Fruit fly (Drosophila melanogaster) whole organism, embryonic: Measurements from ENCODE around the gene CLS.
A peak's percentile ranks its signal among the peaks of the same experiment; 100 is the strongest.

Source experiments
- Asciz ChIP-seq: fragments of 200-800 bp; sonication (Bioruptor generic); optimal IDR thresholded peaks from 2 replicates; lab custom pipeline; 2017; ENCODE audit warnings: missing biosample characterization, mild to moderate bottlenecking, missing genetic modification characterization, missing genetic modification reagents
- Atf3 ChIP-seq: fragments of 200-800 bp; sonication (Bioruptor generic); optimal IDR thresholded peaks from 3 replicates; lab custom pipeline; 2016; ENCODE audit warnings: missing biosample characterization, missing genetic modification characterization
- C15 ChIP-seq: fragments of 200-800 bp; sonication (Bioruptor generic); IDR thresholded peaks from 3 replicates; pipeline ENCODE4 v1.3.6; 2022; ENCODE audit warnings: missing biosample characterization, missing genetic modification characterization
- CG12104 ChIP-seq: fragments of 200-800 bp; sonication (Bioruptor generic); optimal IDR thresholded peaks from 3 replicates; lab custom pipeline; 2016; ENCODE audit warnings: missing biosample characterization, missing genetic modification characterization
- CG12299 ChIP-seq: fragments of 200-800 bp; sonication (Bioruptor generic); optimal IDR thresholded peaks from 2 replicates; lab custom pipeline; 2018; ENCODE audit warnings: missing biosample characterization, mild to moderate bottlenecking, missing genetic modification characterization
- CG13287 ChIP-seq: fragments of 200-800 bp; sonication (Bioruptor generic); IDR thresholded peaks from 2 replicates; pipeline ENCODE4 v1.3.6; 2022; ENCODE audit warnings: missing biosample characterization, missing genetic modification characterization; ENCODE audit not compliant: partially characterized antibody
- CG14014 ChIP-seq: fragments of 200-800 bp; sonication (Bioruptor generic); IDR thresholded peaks from 2 replicates; pipeline ENCODE4 v1.3.6; 2022; ENCODE audit warnings: missing biosample characterization, missing genetic modification characterization
- CG16863 ChIP-seq: fragments of 200-800 bp; sonication (Bioruptor generic); optimal IDR thresholded peaks from 3 replicates; lab custom pipeline; 2016; ENCODE audit warnings: missing biosample characterization, missing genetic modification characterization
- CG17912 ChIP-seq: fragments of 200-800 bp; sonication (Bioruptor generic); optimal IDR thresholded peaks from 2 replicates; lab custom pipeline; 2018; ENCODE audit warnings: missing biosample characterization, mild to moderate bottlenecking, missing genetic modification characterization
- CG2889 ChIP-seq: fragments of 200-800 bp; sonication (Bioruptor generic); IDR thresholded peaks from 3 replicates; pipeline ENCODE4 v1.3.6; 2022; ENCODE audit warnings: missing biosample characterization, missing genetic modification characterization
- CG30431 ChIP-seq: fragments of 200-800 bp; sonication (Bioruptor generic); optimal IDR thresholded peaks from 2 replicates; lab custom pipeline; 2017; ENCODE audit warnings: missing biosample characterization, missing genetic modification characterization
- CG3163 ChIP-seq: fragments of 200-800 bp; sonication (Bioruptor generic); optimal IDR thresholded peaks from 3 replicates; lab custom pipeline; 2016; ENCODE audit warnings: missing biosample characterization, missing genetic modification characterization
- CG32767 ChIP-seq: fragments of 200-800 bp; sonication (Bioruptor generic); IDR thresholded peaks from 2 replicates; pipeline ENCODE4 v1.3.6; 2022; ENCODE audit warnings: missing biosample characterization, missing genetic modification characterization
- CG34224 ChIP-seq: fragments of 200-800 bp; sonication (Bioruptor generic); IDR thresholded peaks from 3 replicates; pipeline ENCODE4 v1.3.6; 2022; ENCODE audit warnings: missing biosample characterization, missing genetic modification characterization; ENCODE audit not compliant: partially characterized antibody
- CG3838 ChIP-seq: fragments of 200-800 bp; sonication (Bioruptor generic); optimal IDR thresholded peaks from 3 replicates; lab custom pipeline; 2016; ENCODE audit warnings: missing biosample characterization, missing genetic modification characterization
- CG3847 ChIP-seq: fragments of 200-800 bp; sonication (Bioruptor generic); IDR thresholded peaks from 2 replicates; pipeline ENCODE4 v1.3.6; 2022; ENCODE audit warnings: missing biosample characterization, missing genetic modification characterization
- CG4328 ChIP-seq: fragments of 200-800 bp; sonication (Bioruptor generic); optimal IDR thresholded peaks from 3 replicates; lab custom pipeline; 2017; ENCODE audit warnings: missing biosample characterization, missing genetic modification reagents, missing genetic modification characterization
- CG4360 ChIP-seq: fragments of 200-800 bp; sonication (Bioruptor generic); IDR thresholded peaks from 2 replicates; pipeline ENCODE4 v1.3.6; 2022; ENCODE audit warnings: missing biosample characterization, missing genetic modification characterization
- CG8290 ChIP-seq, 3 experiments: fragments of 200-800 bp; sonication (Bioruptor generic); optimal IDR thresholded peaks; 2 replicates each; lab custom pipeline; 2016 to 2019; ENCODE audit warnings: missing biosample characterization in 3 of 3, missing genetic modification characterization in 3 of 3, mild to moderate bottlenecking in 2 of 3, moderate library complexity in 1 of 3
- Deaf1 ChIP-seq: fragments of 200-800 bp; optimal IDR thresholded peaks from 3 replicates; lab custom pipeline; 2019; ENCODE audit warnings: missing biosample characterization, mild to moderate bottlenecking, missing genetic modification characterization, moderate library complexity
- Elba2 ChIP-seq: fragments of 200-800 bp; sonication (Bioruptor generic); optimal IDR thresholded peaks from 3 replicates; lab custom pipeline; 2016; ENCODE audit warnings: missing biosample characterization, missing genetic modification characterization
- Ets65A ChIP-seq: fragments of 200-800 bp; sonication (Bioruptor generic); peaks from one replicate; lab custom pipeline; 2016; ENCODE audit warnings: missing biosample characterization, missing genetic modification characterization
- Kr ChIP-seq: fragments of 200-800 bp; sonication (Bioruptor generic); optimal IDR thresholded peaks from 2 replicates; lab custom pipeline; 2017; ENCODE audit warnings: missing biosample characterization, mild to moderate bottlenecking, missing genetic modification characterization
- Lim3 ChIP-seq: fragments of 200-800 bp; sonication (Bioruptor generic); IDR thresholded peaks from 2 replicates; pipeline ENCODE4 v1.3.6; 2022; ENCODE audit warnings: missing biosample characterization, missing genetic modification characterization
- MTF-1 ChIP-seq: fragments of 200-800 bp; sonication (Bioruptor generic); optimal IDR thresholded peaks from 2 replicates; lab custom pipeline; 2018; ENCODE audit warnings: missing biosample characterization, mild to moderate bottlenecking, missing genetic modification characterization, borderline replicate concordance
- Myb ChIP-seq: fragments of 200-800 bp; sonication (Bioruptor generic); optimal IDR thresholded peaks from 2 replicates; lab custom pipeline; 2016; ENCODE audit warnings: missing biosample characterization, missing genetic modification characterization
- NC2α ChIP-seq: fragments of 200-800 bp; sonication (Bioruptor generic); optimal IDR thresholded peaks from 2 replicates; lab custom pipeline; 2016; ENCODE audit warnings: missing biosample characterization, missing genetic modification characterization
- Neu2 ChIP-seq: fragments of 200-800 bp; sonication (Bioruptor generic); optimal IDR thresholded peaks from 3 replicates; lab custom pipeline; 2016; ENCODE audit warnings: missing biosample characterization, missing genetic modification characterization, borderline replicate concordance
- Side ChIP-seq: fragments of 200-800 bp; sonication (Bioruptor generic); optimal IDR thresholded peaks from 2 replicates; lab custom pipeline; 2016; ENCODE audit warnings: missing biosample characterization, missing genetic modification characterization
- Taf1 ChIP-seq: fragments of 200-800 bp; sonication (Bioruptor generic); IDR thresholded peaks from 2 replicates; pipeline ENCODE4 v1.3.6; 2022; ENCODE audit warnings: missing biosample characterization, missing genetic modification characterization
- Tbp ChIP-seq: fragments of >200 bp; optimal IDR thresholded peaks from 2 replicates; lab custom pipeline; 2018; ENCODE audit warnings: missing biosample characterization, missing genetic modification characterization
- Vsx1 ChIP-seq: fragments of 200-800 bp; sonication (Bioruptor generic); optimal IDR thresholded peaks from 2 replicates; lab custom pipeline; 2017; ENCODE audit warnings: missing biosample characterization, mild to moderate bottlenecking, missing genetic modification characterization, missing genetic modification reagents
- aop ChIP-seq: fragments of 200-800 bp; sonication (Bioruptor generic); IDR thresholded peaks from 2 replicates; pipeline ENCODE4 v1.3.6; 2022; ENCODE audit warnings: missing biosample characterization, missing genetic modification characterization
- bab2 ChIP-seq: fragments of 200-800 bp; sonication (Bioruptor generic); optimal IDR thresholded peaks from 2 replicates; lab custom pipeline; 2016; ENCODE audit warnings: missing biosample characterization, missing genetic modification characterization
- bsh ChIP-seq, 2 experiments: fragments of 200-800 bp; sonication (Bioruptor generic); optimal IDR thresholded peaks; 2 replicates each; lab custom pipeline; 2017 to 2018; ENCODE audit warnings: mild to moderate bottlenecking in 2 of 2, missing biosample characterization in 2 of 2, missing genetic modification characterization in 2 of 2, moderate library complexity in 1 of 2
- dimm ChIP-seq: fragments of 200-800 bp; sonication (Bioruptor generic); IDR thresholded peaks from 2 replicates; pipeline ENCODE4 v1.3.6; 2022; ENCODE audit warnings: missing biosample characterization, missing genetic modification characterization
- fd102C ChIP-seq: fragments of 200-800 bp; sonication (Bioruptor generic); optimal IDR thresholded peaks from 2 replicates; lab custom pipeline; 2018; ENCODE audit warnings: missing biosample characterization, mild to moderate bottlenecking, missing genetic modification characterization, moderate library complexity
- gcm ChIP-seq: fragments of 200-800 bp; sonication (Bioruptor generic); optimal IDR thresholded peaks from 2 replicates; lab custom pipeline; 2019; ENCODE audit warnings: missing biosample characterization, mild to moderate bottlenecking, missing genetic modification characterization, moderate library complexity
- ham ChIP-seq: fragments of 200-800 bp; sonication (Bioruptor generic); IDR thresholded peaks from 2 replicates; pipeline ENCODE4 v1.3.6; 2022; ENCODE audit warnings: missing biosample characterization, missing genetic modification characterization
- hkb ChIP-seq, 2 experiments: fragments of 200-800 bp in 1 of 2; fragments of >200 bp in 1 of 2; sonication (Bioruptor generic) in 1 of 2; IDR thresholded peaks in 1 of 2; optimal IDR thresholded peaks in 1 of 2; 2 replicates each; pipeline versions ENCODE4 v1.3.6 to Lab custom; 2017 to 2022; ENCODE audit warnings: missing biosample characterization in 1 of 2, missing genetic modification characterization in 1 of 2
- lmd ChIP-seq: fragments of 200-800 bp; sonication (Bioruptor generic); IDR thresholded peaks from 2 replicates; pipeline ENCODE4 v1.3.6; 2022; ENCODE audit warnings: missing biosample characterization, missing genetic modification characterization
- nau ChIP-seq: fragments of 200-800 bp; sonication (Bioruptor generic); optimal IDR thresholded peaks from 3 replicates; lab custom pipeline; 2017; ENCODE audit warnings: missing biosample characterization, mild to moderate bottlenecking, missing genetic modification characterization, missing genetic modification reagents
- row ChIP-seq: fragments of 200-800 bp; sonication (Bioruptor generic); IDR thresholded peaks from 3 replicates; pipeline ENCODE4 v1.3.6; 2022; ENCODE audit warnings: missing biosample characterization, missing genetic modification characterization
- run ChIP-seq: fragments of 200-800 bp; sonication (Bioruptor generic); optimal IDR thresholded peaks from 3 replicates; lab custom pipeline; 2018; ENCODE audit warnings: missing biosample characterization, mild to moderate bottlenecking, missing genetic modification characterization
- sc ChIP-seq, 3 experiments: fragments of >200 bp in 2 of 3; fragments of 200-800 bp in 1 of 3; sonication (Bioruptor generic) in 1 of 3; optimal IDR thresholded peaks; 2 replicates in 2 of 3; 3 replicates in 1 of 3; lab custom pipeline; 2017; ENCODE audit warnings: mild to moderate bottlenecking in 1 of 3, missing biosample characterization in 1 of 3, missing genetic modification characterization in 1 of 3, missing genetic modification reagents in 1 of 3
- twi ChIP-seq: fragments of 200-800 bp; optimal IDR thresholded peaks from 2 replicates; lab custom pipeline; 2019; ENCODE audit warnings: missing biosample characterization, mild to moderate bottlenecking, missing genetic modification characterization, moderate library complexity
- unc-4 ChIP-seq: fragments of 200-800 bp; sonication (Bioruptor generic); IDR thresholded peaks from 2 replicates; pipeline ENCODE4 v1.3.6; 2022; ENCODE audit warnings: missing biosample characterization, missing genetic modification characterization; ENCODE audit not compliant: partially characterized antibody
- zen2 ChIP-seq: fragments of 200-800 bp; sonication (Bioruptor generic); IDR thresholded peaks from 3 replicates; pipeline ENCODE4 v1.3.6; 2022; ENCODE audit warnings: missing biosample characterization, missing genetic modification characterization; ENCODE audit not compliant: partially characterized antibody
- zfh1 ChIP-seq: fragments of 200-800 bp; sonication (Bioruptor generic); IDR thresholded peaks from 3 replicates; pipeline ENCODE4 v1.3.6; 2022; ENCODE audit warnings: missing biosample characterization, missing genetic modification characterization

The CLS gene

DNA sequence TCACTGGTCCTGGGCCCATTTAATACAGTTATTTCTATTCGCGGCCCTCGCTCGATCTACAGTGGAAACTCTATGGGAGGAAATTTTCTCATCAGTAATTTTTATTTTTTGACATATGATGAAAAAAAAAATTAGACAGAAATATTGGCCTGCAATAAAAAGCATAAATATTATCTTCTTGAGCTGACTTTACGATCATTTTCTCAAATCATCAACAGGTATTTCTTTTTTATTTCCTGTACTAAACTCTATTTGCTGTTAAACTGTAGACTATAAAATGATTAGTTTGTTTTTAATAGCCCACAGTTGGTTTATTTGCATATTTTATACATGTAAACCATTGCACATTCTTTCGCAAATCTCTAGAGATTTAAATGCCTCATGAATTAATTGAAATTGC, 43.0 kb downstream of the CLS start:
- TF ChIP-seq hkb (optimal IDR thresholded peaks at IDR 0.05; lab: Kevin White, UChicago), result no peak
- TF ChIP-seq hkb (GFP tag; IDR thresholded peaks at IDR 0.05; lab: Robert Waterston, UW), result no peak
- TF ChIP-seq sc (optimal IDR thresholded peaks at IDR 0.05; lab: Kevin White, UChicago), result no peak
- TF ChIP-seq sc (GFP tag; optimal IDR thresholded peaks at IDR 0.05; lab: Kevin White, UChicago), result no peak
- no peak for TF ChIP-seq CG12299 (tag; lab: Kevin White, UChicago)
- no peak for TF ChIP-seq CG13287 (GFP tag; lab: Robert Waterston, UW)
- TF ChIP-seq fd102C (GFP tag; lab: Kevin White, UChicago), result no peak

DNA sequence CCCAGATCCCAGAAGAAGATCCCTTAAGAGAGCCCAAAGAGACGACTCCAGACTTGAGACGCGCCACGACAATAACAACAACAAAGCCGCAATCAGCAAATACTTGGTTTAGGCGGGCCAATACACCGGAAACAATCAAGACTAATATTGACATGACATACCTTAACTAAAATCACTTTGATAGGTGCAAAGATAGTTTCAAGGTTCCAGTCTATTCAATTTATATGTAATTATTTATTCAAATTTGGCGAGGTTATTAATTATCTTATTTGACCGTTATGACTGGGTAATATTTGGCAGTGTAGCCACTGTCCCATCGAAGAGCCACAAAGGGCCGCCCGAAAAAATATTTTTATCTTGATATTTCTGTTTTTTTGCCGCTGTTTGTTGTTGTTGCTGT, 46.7 kb downstream of the CLS start:
- TF ChIP-seq bsh (GFP tag; optimal IDR thresholded peaks at IDR 0.05; lab: Kevin White, UChicago) (peak; percentile 21 to 64), CG17912 (GFP tag; lab: Kevin White, UChicago) (no peak), Neu2 (GFP tag; lab: Kevin White, UChicago) (no peak), row (GFP tag; lab: Robert Waterston, UW) (peak; percentile 70), zen2 (GFP tag; lab: Robert Waterston, UW) (no peak), nau (GFP tag; lab: Kevin White, UChicago) (no peak), gcm (GFP tag; lab: Kevin White, UChicago) (peak; percentile 30), zfh1 (peak; percentile 87), C15 (GFP tag; lab: Robert Waterston, UW) (no peak), dimm (GFP tag; lab: Robert Waterston, UW) (no peak), unc-4 (GFP tag; lab: Robert Waterston, UW) (no peak), CG30431 (GFP tag; lab: Kevin White, UChicago) (peak; percentile 22), lmd (GFP tag; lab: Robert Waterston, UW) (peak; percentile 51), CG14014 (GFP tag; lab: Robert Waterston, UW) (no peak), aop (GFP tag; lab: Robert Waterston, UW) (no peak), CG4360 (GFP tag; lab: Robert Waterston, UW) (peak; percentile 70), CG3163 (GFP tag; lab: Kevin White, UChicago) (no peak), bab2 (GFP tag; lab: Kevin White, UChicago) (peak; percentile 26), NC2α (no peak), Ets65A (peak; percentile 55), Atf3 (GFP tag; lab: Kevin White, UChicago) (no peak), Taf1 (0 out of 2 replicates have a peak, but pooled peaks have one; percentile 15), CG16863 (GFP tag; lab: Kevin White, UChicago) (no peak), run (tag; lab: Kevin White, UChicago) (no peak), Kr (GFP tag; lab: Kevin White, UChicago) (no peak), Myb (GFP tag; lab: Kevin White, UChicago) (no peak), ham (GFP tag; lab: Robert Waterston, UW) (no peak), CG34224 (GFP tag; lab: Robert Waterston, UW) (no peak), MTF-1 (GFP tag; lab: Kevin White, UChicago) (no peak), CG3847 (GFP tag; lab: Robert Waterston, UW) (no peak), CG32767 (GFP tag; lab: Robert Waterston, UW) (no peak), Tbp (GFP tag; lab: Kevin White, UChicago) (no peak), CG4328 (GFP tag; lab: Kevin White, UChicago) (no peak), Vsx1 (no peak), Elba2 (GFP tag; lab: Kevin White, UChicago) (no peak), CG3838 (GFP tag; lab: Kevin White, UChicago) (no peak), twi (no peak), CG8290 (GFP tag; optimal IDR thresholded peaks at IDR 0.05; lab: Kevin White, UChicago) (no peak), CG8290 (tag; optimal IDR thresholded peaks at IDR 0.05; lab: Kevin White, UChicago) (no peak), Side (GFP tag; lab: Kevin White, UChicago) (no peak), CG2889 (GFP tag; lab: Robert Waterston, UW) (peak; percentile 57; the same call in 1 of the 3 replicates), Asciz (GFP tag; lab: Kevin White, UChicago) (no peak), Deaf1 (no peak), CG12104 (GFP tag; lab: Kevin White, UChicago) (peak; percentile 4), Lim3 (no peak)
